Worm (Caenorhabditis elegans): Measurements from ENCODE around the gene sre-45.

DNA sequence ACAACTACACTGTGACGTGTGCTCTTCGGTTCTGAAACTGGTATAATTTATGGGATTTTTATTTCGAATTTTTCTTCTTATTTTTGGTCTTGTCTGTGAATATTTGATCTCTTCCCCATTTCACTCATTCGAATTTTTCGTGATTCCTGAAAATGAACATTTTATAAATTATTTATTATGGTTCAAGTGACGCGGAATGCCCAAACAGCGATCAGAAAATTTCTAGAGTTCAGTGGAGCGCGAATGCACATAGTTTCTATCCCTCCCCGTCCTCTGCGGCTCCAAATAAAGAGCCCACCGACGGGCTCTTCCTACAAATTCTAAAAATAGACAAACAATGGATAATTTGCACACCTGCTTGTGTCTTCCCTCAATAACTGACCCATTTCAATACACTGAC is 14.0 kb upstream of the sre-45 start, which contains the start of gene F54F11.1:
- TF ChIP-seq pqm-1 (tag; optimal IDR thresholded peaks at IDR 0.05) (no peak), madf-2 (tag; optimal IDR thresholded peaks at IDR 0.05) (no peak), ceh-18 (tag; optimal IDR thresholded peaks at IDR 0.05) (no peak), ama-1 (optimal IDR thresholded peaks at IDR 0.05) (no peak), ceh-19 (GFP tag; optimal IDR thresholded peaks at IDR 0.05) (no peak), mec-3 (tag; optimal IDR thresholded peaks at IDR 0.05; ENCODE audit: borderline replicate concordance) (no peak), pag-3 (tag; optimal IDR thresholded peaks at IDR 0.05; ENCODE audit: borderline replicate concordance) (no peak), pha-4 (tag; optimal IDR thresholded peaks at IDR 0.05) (no peak), elt-2 (tag; optimal IDR thresholded peaks at IDR 0.05) (no peak), F13H6.1 (tag; optimal IDR thresholded peaks at IDR 0.05) (no peak), unc-86 (tag; optimal IDR thresholded peaks at IDR 0.05) (no peak), ahr-1 (tag; optimal IDR thresholded peaks at IDR 0.05) (no peak)

Measured in whole organism, late embryonic.